Fruit fly (Drosophila melanogaster): ENCODE measurements around the gene Hmr.

Hmr gene

DNA sequence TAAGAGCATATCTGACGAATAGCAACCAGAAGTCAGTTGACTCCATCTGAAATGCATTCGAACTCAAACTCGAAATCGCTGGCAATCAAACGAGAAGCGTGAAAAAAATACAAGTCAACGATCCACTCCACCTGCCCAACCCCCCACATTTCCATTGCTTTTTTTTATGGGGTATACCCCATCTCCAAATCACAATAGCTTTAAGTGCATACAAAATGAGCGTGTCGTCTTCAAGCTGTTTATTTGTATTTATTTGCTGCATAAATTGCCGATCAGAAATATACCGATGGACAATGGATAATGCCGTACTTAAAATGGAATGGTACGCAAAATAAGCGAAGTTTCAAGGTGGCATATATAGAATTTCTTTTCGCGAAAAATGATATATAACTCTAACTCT is 16.1 kb downstream of the Hmr start:
- no peak for TF ChIP-seq h (optimal IDR thresholded peaks at IDR 0.05)
- TF ChIP-seq Myc (optimal IDR thresholded peaks at IDR 0.05): no peak
- TF ChIP-seq insv (optimal IDR thresholded peaks at IDR 0.05): no peak
- TF ChIP-seq ttk (optimal IDR thresholded peaks at IDR 0.05): no peak
- TF ChIP-seq psq (optimal IDR thresholded peaks at IDR 0.05): no peak
- TF ChIP-seq Sin3A (optimal IDR thresholded peaks at IDR 0.05): no peak

- TF ChIP-seq insv (optimal IDR thresholded peaks at IDR 0.05) (no peak), Myc (optimal IDR thresholded peaks at IDR 0.05) (no peak), ttk (optimal IDR thresholded peaks at IDR 0.05) (no peak), psq (optimal IDR thresholded peaks at IDR 0.05) (no peak), h (optimal IDR thresholded peaks at IDR 0.05) (no peak), Sin3A (optimal IDR thresholded peaks at IDR 0.05) (no peak)
Measured at dm6 chrX:10577773-10578172, 17.9 kb downstream of the Hmr start.

DNA sequence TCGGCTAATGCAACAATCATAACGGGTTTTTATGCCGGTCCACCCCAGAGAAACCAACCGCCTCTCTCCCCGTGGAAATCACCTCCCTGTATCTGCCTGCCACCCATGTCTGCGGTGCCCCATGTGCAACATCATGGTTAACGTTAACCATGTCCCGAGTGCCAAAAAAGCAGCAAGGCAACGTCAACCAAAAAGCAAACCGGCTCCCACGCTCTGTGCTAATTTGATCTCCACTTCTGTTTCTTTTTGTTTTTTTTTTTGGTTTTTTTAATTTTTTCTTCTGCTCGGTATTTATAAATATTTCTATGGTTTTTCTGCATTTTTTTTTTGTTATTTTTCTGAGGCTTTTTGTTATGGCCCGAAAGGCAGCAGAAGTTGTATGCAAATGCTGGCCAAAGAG is 18.7 kb downstream of the Hmr start:
- TF ChIP-seq Myc (optimal IDR thresholded peaks at IDR 0.05) (no peak), ttk (optimal IDR thresholded peaks at IDR 0.05) (no peak), Sin3A (optimal IDR thresholded peaks at IDR 0.05) (no peak), insv (optimal IDR thresholded peaks at IDR 0.05) (no peak), psq (optimal IDR thresholded peaks at IDR 0.05) (no peak), h (optimal IDR thresholded peaks at IDR 0.05) (no peak)

dm6 chrX:10573554-10573953 is 22.1 kb downstream of the Hmr start:
- no peak for TF ChIP-seq Myc (optimal IDR thresholded peaks at IDR 0.05)
- TF ChIP-seq ttk (optimal IDR thresholded peaks at IDR 0.05): no peak
- no peak for TF ChIP-seq h (optimal IDR thresholded peaks at IDR 0.05)
- no peak for TF ChIP-seq insv (optimal IDR thresholded peaks at IDR 0.05)
- no peak for TF ChIP-seq Sin3A (optimal IDR thresholded peaks at IDR 0.05)
- TF ChIP-seq psq (optimal IDR thresholded peaks at IDR 0.05): no peak

DNA sequence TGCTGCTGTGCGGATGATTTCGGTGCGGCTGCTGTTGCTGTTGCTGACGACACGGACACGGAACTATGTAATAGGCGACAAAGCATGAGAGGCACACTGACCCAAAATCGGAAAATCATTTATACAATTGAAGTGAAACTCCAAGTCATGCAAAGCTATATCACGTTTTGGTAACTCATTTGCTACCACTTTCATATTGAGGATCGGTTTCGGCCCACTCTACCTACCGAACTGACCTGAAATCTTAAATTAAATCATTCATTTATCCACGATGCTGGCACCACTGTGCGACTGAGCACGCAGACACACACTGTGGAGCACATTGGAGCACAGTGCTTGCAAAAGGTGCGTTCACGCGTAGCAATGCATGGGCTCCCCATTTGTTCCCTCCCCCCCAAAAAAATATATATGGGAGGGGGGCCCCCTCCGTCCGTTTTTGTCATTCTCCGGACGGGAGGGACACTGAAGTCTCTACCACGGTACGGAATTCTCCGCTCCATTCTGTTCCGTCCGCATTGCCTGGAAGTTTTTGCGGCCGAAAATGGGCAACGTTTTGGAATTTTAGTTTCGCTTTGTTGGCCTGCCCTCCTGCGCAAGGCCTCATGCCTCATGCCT is 25.4 kb downstream of the Hmr start:
- TF ChIP-seq insv (optimal IDR thresholded peaks at IDR 0.05) (no peak), h (optimal IDR thresholded peaks at IDR 0.05) (no peak), Sin3A (optimal IDR thresholded peaks at IDR 0.05) (no peak), Myc (optimal IDR thresholded peaks at IDR 0.05) (no peak), psq (optimal IDR thresholded peaks at IDR 0.05) (no peak), ttk (optimal IDR thresholded peaks at IDR 0.05) (no peak)

DNA sequence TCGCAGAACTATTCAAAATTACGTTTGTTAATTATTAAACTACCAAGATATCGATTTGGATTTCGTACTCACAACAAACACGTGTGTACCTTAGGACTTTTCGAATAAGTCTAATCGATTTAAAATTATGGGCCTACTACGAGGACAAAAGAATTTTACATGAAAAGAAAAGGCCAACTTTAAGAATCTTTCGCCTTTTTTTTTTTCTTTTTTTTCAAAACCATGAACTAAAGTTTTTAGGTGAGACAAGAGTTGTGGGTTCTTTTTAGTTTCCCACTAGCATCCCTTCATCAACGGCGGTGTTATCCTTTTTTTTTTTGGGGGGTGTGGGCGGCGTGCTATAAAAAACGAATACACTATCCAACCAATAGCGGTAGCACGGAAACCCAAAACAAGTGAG is 29.2 kb downstream of the Hmr start, which contains the start of gene CG15296:
CG15296 (minus strand) TSS at position 101 of the 400 bp plus-strand sequence.
- no peak for TF ChIP-seq ttk (optimal IDR thresholded peaks at IDR 0.05)
- no peak for TF ChIP-seq psq (optimal IDR thresholded peaks at IDR 0.05)
- no peak for TF ChIP-seq Sin3A (optimal IDR thresholded peaks at IDR 0.05)
- no peak for TF ChIP-seq Myc (optimal IDR thresholded peaks at IDR 0.05)
- TF ChIP-seq insv (optimal IDR thresholded peaks at IDR 0.05): no peak
- TF ChIP-seq h (optimal IDR thresholded peaks at IDR 0.05): no peak

DNA sequence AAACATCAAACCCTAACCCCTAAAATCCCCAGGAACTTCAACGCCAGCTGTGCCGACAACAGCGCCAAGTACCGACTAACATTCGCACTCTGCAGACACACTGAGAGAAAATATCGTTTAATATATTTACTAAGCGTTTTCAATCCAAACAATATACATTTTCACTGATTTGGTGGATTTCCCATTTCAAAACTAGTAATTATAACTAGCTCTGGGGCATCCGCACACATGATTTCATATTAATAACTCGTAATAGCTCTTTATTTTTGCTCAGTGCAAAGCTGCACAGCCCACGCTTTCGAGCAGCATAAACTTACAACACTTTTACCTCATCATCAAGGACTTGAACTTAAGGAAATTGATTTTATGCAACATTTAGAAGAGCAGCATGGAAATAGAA is 31.5 kb downstream of the Hmr start:
- TF ChIP-seq ttk (optimal IDR thresholded peaks at IDR 0.05) (no peak), h (optimal IDR thresholded peaks at IDR 0.05) (no peak), insv (optimal IDR thresholded peaks at IDR 0.05) (no peak), Sin3A (optimal IDR thresholded peaks at IDR 0.05) (no peak), psq (optimal IDR thresholded peaks at IDR 0.05) (no peak)

DNA sequence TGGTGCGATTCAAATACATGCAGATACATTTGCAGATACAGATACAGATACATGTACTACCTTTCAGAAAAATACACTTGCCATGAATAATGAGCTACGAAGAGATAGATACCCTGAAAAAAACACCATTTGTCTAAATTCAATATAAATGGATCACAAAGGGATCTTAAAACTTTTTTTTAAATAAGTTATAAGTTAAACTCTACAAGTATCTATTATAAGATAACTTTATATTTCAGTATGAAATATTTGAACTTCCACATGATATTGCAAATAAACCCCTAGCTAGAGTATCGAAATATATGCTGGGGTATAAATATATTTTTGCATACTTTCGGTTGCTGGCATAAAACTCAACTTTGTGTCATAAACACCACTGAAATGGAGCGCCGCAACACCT is 34.2 kb downstream of the Hmr start:
- TF ChIP-seq insv (optimal IDR thresholded peaks at IDR 0.05) (no peak), ttk (optimal IDR thresholded peaks at IDR 0.05) (no peak), Myc (optimal IDR thresholded peaks at IDR 0.05) (no peak), Sin3A (optimal IDR thresholded peaks at IDR 0.05) (no peak), psq (optimal IDR thresholded peaks at IDR 0.05) (no peak), h (optimal IDR thresholded peaks at IDR 0.05) (no peak)

- TF ChIP-seq Sin3A (optimal IDR thresholded peaks at IDR 0.05): no peak
- TF ChIP-seq psq (optimal IDR thresholded peaks at IDR 0.05): no peak
- TF ChIP-seq ttk (optimal IDR thresholded peaks at IDR 0.05): no peak
- TF ChIP-seq Myc (optimal IDR thresholded peaks at IDR 0.05): no peak
Measured at dm6 chrX:10558060-10558459, 37.6 kb downstream of the Hmr start.

DNA sequence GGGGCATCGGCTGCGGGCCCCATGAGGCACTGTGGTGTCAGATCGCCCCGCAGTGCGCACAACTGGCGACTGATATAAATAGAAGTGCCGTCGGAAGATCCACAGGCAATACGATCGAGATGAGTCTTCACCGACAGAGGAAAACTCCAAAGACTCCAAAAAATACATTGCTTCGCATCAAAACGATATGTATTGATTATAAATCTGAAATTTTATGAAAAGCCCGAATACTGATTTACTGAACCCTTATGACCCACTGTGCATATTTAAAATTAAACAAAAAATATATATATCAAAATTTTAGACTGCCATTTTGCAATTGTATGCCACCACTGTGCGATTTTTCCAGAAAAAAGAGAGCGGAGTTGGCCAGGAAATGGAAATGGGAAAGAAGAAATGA is 38.2 kb downstream of the Hmr start:
- TF ChIP-seq ttk (optimal IDR thresholded peaks at IDR 0.05): no peak
- TF ChIP-seq insv (optimal IDR thresholded peaks at IDR 0.05): no peak
- no peak for TF ChIP-seq Sin3A (optimal IDR thresholded peaks at IDR 0.05)
- TF ChIP-seq h (optimal IDR thresholded peaks at IDR 0.05): no peak
- no peak for TF ChIP-seq Myc (optimal IDR thresholded peaks at IDR 0.05)
- no peak for TF ChIP-seq psq (optimal IDR thresholded peaks at IDR 0.05)

- no peak for TF ChIP-seq h (optimal IDR thresholded peaks at IDR 0.05)
- TF ChIP-seq psq (optimal IDR thresholded peaks at IDR 0.05): no peak
- TF ChIP-seq ttk (optimal IDR thresholded peaks at IDR 0.05): no peak
- TF ChIP-seq insv (optimal IDR thresholded peaks at IDR 0.05): no peak
- TF ChIP-seq Myc (optimal IDR thresholded peaks at IDR 0.05): no peak
- no peak for TF ChIP-seq Sin3A (optimal IDR thresholded peaks at IDR 0.05)
Measured at dm6 chrX:10549050-10549449, 46.6 kb downstream of the Hmr start.

DNA sequence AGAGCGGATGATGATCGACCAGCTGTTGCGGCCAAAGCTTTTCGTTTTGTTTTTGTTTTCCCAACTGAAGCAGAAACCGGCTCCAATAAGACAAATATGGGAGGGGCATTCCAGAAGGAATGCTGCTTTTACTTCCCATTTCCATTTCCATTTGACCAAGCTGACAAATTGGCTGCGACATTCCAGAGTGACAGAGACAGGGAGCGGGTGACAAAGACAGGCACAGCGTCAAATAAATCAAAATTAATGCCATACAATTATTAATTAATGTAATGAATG is 47.9 kb downstream of the Hmr start:
- TF ChIP-seq h (optimal IDR thresholded peaks at IDR 0.05): no peak
- no peak for TF ChIP-seq ttk (optimal IDR thresholded peaks at IDR 0.05)
- no peak for TF ChIP-seq psq (optimal IDR thresholded peaks at IDR 0.05)
- TF ChIP-seq insv (optimal IDR thresholded peaks at IDR 0.05): no peak

DNA sequence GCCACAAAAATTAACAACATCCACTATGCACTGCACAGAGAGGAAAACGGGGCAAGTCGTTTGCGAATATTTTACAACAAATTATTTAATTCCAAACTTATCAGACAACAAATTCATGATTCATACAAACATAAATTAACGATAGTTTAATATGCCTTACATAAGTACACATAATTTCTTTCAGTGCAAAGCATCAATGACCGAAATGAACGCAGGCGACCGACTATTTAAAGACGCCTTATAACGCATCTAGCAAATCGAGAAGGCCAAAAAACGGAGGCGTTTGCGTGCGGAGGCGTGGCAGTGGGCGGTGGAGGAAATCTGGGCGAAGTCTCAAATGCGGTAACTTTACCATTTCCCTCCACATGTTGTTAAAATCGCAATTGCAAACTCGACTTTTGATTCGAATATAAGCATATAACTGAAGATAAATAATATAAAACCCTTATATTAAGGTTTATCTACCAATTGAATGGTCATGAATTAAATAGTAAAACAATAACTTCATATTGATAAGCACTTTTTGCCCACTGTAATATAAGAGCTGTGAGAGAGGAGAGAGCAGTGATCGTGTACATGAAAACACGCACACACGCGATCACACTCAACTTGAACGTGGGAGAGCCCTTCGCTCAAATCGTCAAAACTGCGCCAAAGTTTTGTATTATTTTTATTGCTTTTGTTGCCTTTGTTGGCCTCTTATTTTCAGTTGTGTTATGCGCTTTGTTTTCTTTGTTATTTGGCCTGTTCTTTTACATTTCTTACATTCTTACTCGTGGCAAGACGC is 48.4 kb downstream of the Hmr start:
- TF ChIP-seq insv (optimal IDR thresholded peaks at IDR 0.05): no peak
- no peak for TF ChIP-seq ttk (optimal IDR thresholded peaks at IDR 0.05)
- TF ChIP-seq psq (optimal IDR thresholded peaks at IDR 0.05): no peak
- no peak for TF ChIP-seq Sin3A (optimal IDR thresholded peaks at IDR 0.05)
- no peak for TF ChIP-seq Myc (optimal IDR thresholded peaks at IDR 0.05)
- TF ChIP-seq h (optimal IDR thresholded peaks at IDR 0.05): no peak
